Fruit fly (Drosophila melanogaster): ENCODE results near the gene CG33784.

dm6 chr3R:10025050-10025449 is 42.7 kb upstream of the CG33784 start, which contains the start of gene CG31407:
- TF ChIP-seq insv (optimal IDR thresholded peaks at IDR 0.05) (no peak), Sin3A (optimal IDR thresholded peaks at IDR 0.05) (no peak), ttk (optimal IDR thresholded peaks at IDR 0.05) (no peak), psq (optimal IDR thresholded peaks at IDR 0.05) (no peak)

Measured in Kc167 (cell line).